Fruit fly (Drosophila melanogaster) whole organism, adult: ENCODE data around the gene mats.

ENCODE experiments used
- CG12768 ChIP-seq: fragments of 200-800 bp; sonication (Bioruptor generic); optimal IDR thresholded peaks from 2 replicates; lab custom pipeline; 2017; ENCODE audit warnings: missing biosample characterization, missing genetic modification characterization, mild to moderate bottlenecking, moderate library complexity, missing genetic modification reagents
- CG1620 ChIP-seq: fragments of 200-800 bp; sonication (Bioruptor generic); optimal IDR thresholded peaks from 2 replicates; lab custom pipeline; 2016; ENCODE audit warnings: missing biosample characterization, missing genetic modification characterization
- CG5204 ChIP-seq: fragments of 200-800 bp; sonication (Bioruptor generic); optimal IDR thresholded peaks from 2 replicates; lab custom pipeline; 2016; ENCODE audit warnings: missing biosample characterization, missing genetic modification characterization
- Clk ChIP-seq: fragments of 200-800 bp; sonication (Bioruptor generic); optimal IDR thresholded peaks from 2 replicates; lab custom pipeline; 2017; ENCODE audit warnings: missing biosample characterization, missing genetic modification characterization
- Crg-1 ChIP-seq: fragments of 200-800 bp; sonication (Bioruptor generic); optimal IDR thresholded peaks from 2 replicates; lab custom pipeline; 2016; ENCODE audit warnings: missing biosample characterization, missing genetic modification characterization
- Hr96 ChIP-seq: fragments of 200-800 bp; sonication (Bioruptor generic); optimal IDR thresholded peaks from 2 replicates; lab custom pipeline; 2016; ENCODE audit warnings: missing biosample characterization, missing genetic modification characterization
- cnc ChIP-seq, 2 experiments: fragments of >200 bp; optimal IDR thresholded peaks; 2 replicates each; lab custom pipeline; 2017
- kay ChIP-seq: fragments of 200-800 bp; sonication (Bioruptor generic); peaks from one replicate; lab custom pipeline; 2016; ENCODE audit warnings: missing biosample characterization, missing genetic modification characterization, borderline replicate concordance
- pad ChIP-seq: fragments of 200-800 bp; sonication (Bioruptor generic); optimal IDR thresholded peaks from 3 replicates; lab custom pipeline; 2017; ENCODE audit warnings: missing biosample characterization, missing genetic modification characterization, mild to moderate bottlenecking, moderate library complexity, missing genetic modification reagents
- tj ChIP-seq: fragments of 200-800 bp; sonication (Bioruptor generic); optimal IDR thresholded peaks from 3 replicates; lab custom pipeline; 2017; ENCODE audit warnings: missing biosample characterization, mild to moderate bottlenecking, missing genetic modification characterization, moderate library complexity

- TF ChIP-seq Crg-1: no peak
- no peak for TF ChIP-seq tj (GFP tag; lab: Kevin White, UChicago)
- TF ChIP-seq kay: no peak
- TF ChIP-seq pad: no peak
- TF ChIP-seq Hr96 (GFP tag; lab: Kevin White, UChicago): no peak
- TF ChIP-seq Clk: no peak
- no peak for TF ChIP-seq CG1620 (GFP tag; lab: Kevin White, UChicago)
- no peak for TF ChIP-seq cnc (optimal IDR thresholded peaks at IDR 0.05; lab: Kevin White, UChicago)
- TF ChIP-seq CG12768 (GFP tag; lab: Kevin White, UChicago): no peak
- no peak for TF ChIP-seq CG5204
Measured at dm6 chr3R:22402355-22402754, 18.6 kb upstream of the mats start, which contains the start of gene CG13856.
